Fruit fly (Drosophila melanogaster): ENCODE results near the gene CG10019.
A peak's percentile ranks its signal among the peaks of the same experiment; 100 is the strongest.

CG10019 gene

dm6 chr2L:3719414-3719959, 10.8 kb upstream of the CG10019 start:
- TF ChIP-seq Hr96 (GFP tag; optimal IDR thresholded peaks at IDR 0.05) (no peak), toe (GFP tag; optimal IDR thresholded peaks at IDR 0.05) (no peak), CG5204 (GFP tag; optimal IDR thresholded peaks at IDR 0.05) (peak; percentile 5)

DNA sequence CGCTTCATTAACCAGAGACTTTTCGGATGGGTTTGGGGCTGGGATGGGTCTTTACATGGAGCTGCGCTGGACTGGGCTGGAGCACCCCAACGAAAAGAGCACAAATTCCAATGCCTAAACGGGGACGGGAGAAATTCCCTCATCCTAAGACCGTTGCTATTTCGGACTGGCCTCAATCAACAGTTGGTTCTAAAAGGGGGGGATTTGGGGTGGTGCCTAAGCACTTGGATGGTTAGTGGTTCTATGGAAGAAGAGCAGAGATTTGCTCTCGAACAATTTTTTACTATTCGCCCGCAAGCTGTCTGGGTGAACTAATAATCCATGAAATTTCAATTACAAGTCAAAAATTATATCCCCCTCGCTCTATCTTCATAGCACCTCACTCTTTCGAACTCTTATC, 631 bp upstream of the CG10019 start:
- no peak for TF ChIP-seq bab1 (GFP tag; optimal IDR thresholded peaks at IDR 0.05)
- no peak for TF ChIP-seq CG7045 (GFP tag; optimal IDR thresholded peaks at IDR 0.05)
- TF ChIP-seq Crg-1 (GFP tag; optimal IDR thresholded peaks at IDR 0.05) = no peak
- TF ChIP-seq toe (GFP tag; optimal IDR thresholded peaks at IDR 0.05) = no peak
- TF ChIP-seq kay (GFP tag; ENCODE audit: borderline replicate concordance) = no peak
- TF ChIP-seq cic (GFP tag; optimal IDR thresholded peaks at IDR 0.05) = no peak
- TF ChIP-seq CG5204 (GFP tag; optimal IDR thresholded peaks at IDR 0.05) = no peak
- no peak for TF ChIP-seq pad (GFP tag; optimal IDR thresholded peaks at IDR 0.05)
- TF ChIP-seq CG11617 (GFP tag; optimal IDR thresholded peaks at IDR 0.05) = no peak
- TF ChIP-seq Hr96 (GFP tag; optimal IDR thresholded peaks at IDR 0.05) = no peak
- no peak for TF ChIP-seq tj (GFP tag; optimal IDR thresholded peaks at IDR 0.05)
- TF ChIP-seq cnc (optimal IDR thresholded peaks at IDR 0.05) = no peak
- no peak for TF ChIP-seq CG12768 (GFP tag; optimal IDR thresholded peaks at IDR 0.05)

DNA sequence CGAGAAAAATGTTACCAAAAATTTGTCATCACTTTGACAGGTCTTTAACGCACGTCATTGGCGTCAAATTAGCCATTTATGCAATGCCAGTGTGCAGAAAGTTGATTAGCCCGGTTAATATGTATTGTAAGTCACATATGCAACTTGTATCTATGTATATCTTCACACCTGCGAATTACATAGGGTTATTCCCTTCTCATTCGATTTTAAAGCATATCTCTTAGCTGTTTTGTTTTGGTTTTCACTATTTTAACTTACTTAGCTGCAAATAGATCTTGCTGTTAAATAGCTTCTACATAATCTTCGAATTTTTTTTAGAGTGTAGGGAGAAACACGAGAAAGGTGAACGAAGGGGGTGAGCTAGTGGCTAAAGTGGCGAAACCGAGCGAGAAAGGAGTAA, 789 bp downstream of the CG10019 start:
- no peak for TF ChIP-seq toe (GFP tag; optimal IDR thresholded peaks at IDR 0.05)
- TF ChIP-seq Clk (GFP tag; optimal IDR thresholded peaks at IDR 0.05) = no peak
- TF ChIP-seq bab1 (GFP tag; optimal IDR thresholded peaks at IDR 0.05) = no peak
- no peak for TF ChIP-seq cnc (optimal IDR thresholded peaks at IDR 0.05)
- no peak for TF ChIP-seq CG1620 (GFP tag; optimal IDR thresholded peaks at IDR 0.05)
- no peak for TF ChIP-seq CG33017 (tag; optimal IDR thresholded peaks at IDR 0.05)
- TF ChIP-seq kay (GFP tag; ENCODE audit: borderline replicate concordance) = no peak
- no peak for TF ChIP-seq CG14711 (tag; optimal IDR thresholded peaks at IDR 0.05)
- no peak for TF ChIP-seq cic (GFP tag; optimal IDR thresholded peaks at IDR 0.05)
- no peak for TF ChIP-seq CG12768 (GFP tag; optimal IDR thresholded peaks at IDR 0.05)
- TF ChIP-seq Crg-1 (GFP tag; optimal IDR thresholded peaks at IDR 0.05) = no peak
- no peak for TF ChIP-seq tj (GFP tag; optimal IDR thresholded peaks at IDR 0.05)
- TF ChIP-seq pad (GFP tag; optimal IDR thresholded peaks at IDR 0.05) = no peak
- TF ChIP-seq ovo (GFP tag; optimal IDR thresholded peaks at IDR 0.05) = no peak
- no peak for TF ChIP-seq CG11617 (GFP tag; optimal IDR thresholded peaks at IDR 0.05)
- TF ChIP-seq CG7045 (GFP tag; optimal IDR thresholded peaks at IDR 0.05) = no peak
- TF ChIP-seq Hr96 (GFP tag; optimal IDR thresholded peaks at IDR 0.05) = no peak
- no peak for TF ChIP-seq Mnt (GFP tag; optimal IDR thresholded peaks at IDR 0.05)
- no peak for TF ChIP-seq CG7101 (tag; optimal IDR thresholded peaks at IDR 0.05)
- TF ChIP-seq CG5204 (GFP tag; optimal IDR thresholded peaks at IDR 0.05) = no peak

DNA sequence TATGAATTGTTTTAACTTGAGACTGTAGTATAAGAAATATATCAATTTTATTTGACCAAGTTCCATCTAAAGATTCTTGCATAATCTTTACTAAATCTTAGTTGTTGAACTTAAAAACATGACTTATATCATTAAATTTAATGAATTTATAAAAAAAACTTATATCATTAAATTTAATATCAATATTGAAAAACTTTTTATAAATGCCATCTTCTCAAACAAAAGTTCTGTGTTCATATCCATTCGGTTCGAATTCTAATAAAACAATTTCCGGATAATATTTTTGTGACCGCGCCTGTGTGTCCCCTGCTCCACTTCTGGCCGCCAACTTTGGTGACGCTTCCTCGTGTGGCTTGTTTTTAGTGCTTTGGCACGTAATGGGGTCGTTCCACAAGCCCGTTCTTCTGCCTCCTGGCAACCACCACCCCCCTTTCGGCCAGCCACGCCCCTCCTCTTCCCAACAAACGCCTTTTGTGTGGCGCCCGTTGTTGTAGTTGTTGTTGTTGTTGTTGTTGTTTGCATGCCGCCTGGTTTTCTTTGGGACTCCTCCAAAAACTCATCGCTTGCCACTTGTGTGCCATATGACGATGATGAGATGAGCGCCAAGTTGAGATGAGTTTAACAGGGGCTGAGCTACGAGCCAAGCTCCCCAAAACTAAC, 6.9 kb downstream of the CG10019 start:
- TF ChIP-seq cnc (optimal IDR thresholded peaks at IDR 0.05) = no peak
- no peak for TF ChIP-seq CG12768 (GFP tag; optimal IDR thresholded peaks at IDR 0.05)
- no peak for TF ChIP-seq CG7045 (GFP tag; optimal IDR thresholded peaks at IDR 0.05)
- no peak for TF ChIP-seq Clk (GFP tag; optimal IDR thresholded peaks at IDR 0.05)
- no peak for TF ChIP-seq toe (GFP tag; optimal IDR thresholded peaks at IDR 0.05)
- TF ChIP-seq tj (GFP tag; optimal IDR thresholded peaks at IDR 0.05) = no peak

- TF ChIP-seq cnc (optimal IDR thresholded peaks at IDR 0.05) (no peak), CG7101 (tag; optimal IDR thresholded peaks at IDR 0.05) (no peak), CG33017 (tag; optimal IDR thresholded peaks at IDR 0.05) (no peak), Crg-1 (GFP tag; optimal IDR thresholded peaks at IDR 0.05) (no peak), Mnt (GFP tag; optimal IDR thresholded peaks at IDR 0.05) (no peak), Hr96 (GFP tag; optimal IDR thresholded peaks at IDR 0.05) (no peak), CG5204 (GFP tag; optimal IDR thresholded peaks at IDR 0.05) (no peak), CG14711 (tag; optimal IDR thresholded peaks at IDR 0.05) (no peak), tj (GFP tag; optimal IDR thresholded peaks at IDR 0.05) (no peak), ovo (GFP tag; optimal IDR thresholded peaks at IDR 0.05) (no peak), pad (GFP tag; optimal IDR thresholded peaks at IDR 0.05) (no peak), CG1620 (GFP tag; optimal IDR thresholded peaks at IDR 0.05) (no peak), cic (GFP tag; optimal IDR thresholded peaks at IDR 0.05) (no peak), CG7045 (GFP tag; optimal IDR thresholded peaks at IDR 0.05) (no peak), CG11617 (GFP tag; optimal IDR thresholded peaks at IDR 0.05) (no peak), CG12768 (GFP tag; optimal IDR thresholded peaks at IDR 0.05) (no peak), Clk (GFP tag; optimal IDR thresholded peaks at IDR 0.05) (no peak), toe (GFP tag; optimal IDR thresholded peaks at IDR 0.05) (no peak), bab1 (GFP tag; optimal IDR thresholded peaks at IDR 0.05) (no peak)
These were observed 7.4 kb downstream of the CG10019 start for dm6 chr2L:3737682-3738081.

DNA sequence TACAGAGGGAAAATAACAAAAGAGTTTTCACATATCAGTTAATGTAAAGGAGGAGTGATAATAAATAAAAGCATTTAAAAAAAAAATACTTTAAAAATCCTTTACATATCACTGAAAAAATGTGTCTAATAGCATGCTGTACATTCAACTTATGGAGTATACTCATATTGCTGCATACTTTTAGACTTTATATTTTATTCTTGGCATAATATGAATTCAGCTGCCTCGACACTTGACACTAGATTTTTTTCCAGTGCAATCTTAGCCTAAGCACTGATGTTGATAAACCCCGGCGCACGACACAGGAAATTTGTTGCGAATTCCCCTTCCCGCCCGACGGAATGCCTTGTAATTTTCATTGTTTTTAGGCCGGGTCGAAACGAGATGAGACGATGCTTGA, 10.2 kb downstream of the CG10019 start:
- no peak for TF ChIP-seq cnc (optimal IDR thresholded peaks at IDR 0.05)
- no peak for TF ChIP-seq CG5204 (GFP tag; optimal IDR thresholded peaks at IDR 0.05)
- no peak for TF ChIP-seq Crg-1 (GFP tag; optimal IDR thresholded peaks at IDR 0.05)
- TF ChIP-seq ovo (GFP tag; optimal IDR thresholded peaks at IDR 0.05) = no peak
- TF ChIP-seq CG33017 (tag; optimal IDR thresholded peaks at IDR 0.05) = no peak
- TF ChIP-seq tj (GFP tag; optimal IDR thresholded peaks at IDR 0.05) = no peak
- TF ChIP-seq cic (GFP tag; optimal IDR thresholded peaks at IDR 0.05) = no peak

DNA sequence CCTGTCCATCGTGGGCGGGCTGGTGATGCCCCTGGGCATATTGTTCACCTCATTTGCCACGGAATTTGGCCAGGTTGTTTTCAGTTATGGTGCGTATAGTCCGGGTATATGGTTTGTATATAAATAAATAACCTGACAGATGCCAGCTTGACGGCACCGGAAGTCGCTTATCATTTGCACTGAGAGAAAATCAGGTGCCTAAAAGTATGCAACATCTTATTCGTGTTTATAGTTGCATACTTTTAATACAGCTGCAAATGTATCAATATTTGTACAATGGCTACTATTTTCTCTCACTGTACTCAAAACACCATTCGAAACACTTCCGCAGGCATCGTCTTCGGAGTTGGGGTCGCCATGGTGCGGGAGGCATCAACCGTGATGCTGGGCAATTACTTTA, 18.4 kb downstream of the CG10019 start:
- TF ChIP-seq bab1 (GFP tag; optimal IDR thresholded peaks at IDR 0.05) (peak; percentile 7), CG11617 (GFP tag; optimal IDR thresholded peaks at IDR 0.05) (no peak)

Data from whole organism, adult.